Worm (Caenorhabditis elegans) whole organism, L4 larva: ENCODE data around the gene F10G7.10.

ENCODE experiments used
- T20F7.1 ChIP-seq: fragments of 200-800 bp; sonication (Bioruptor generic); optimal IDR thresholded peaks from 2 replicates; lab custom pipeline; 2018; ENCODE audit warnings: mild to moderate bottlenecking, missing genetic modification characterization, missing compliant biosample characterization
- Y105C5A.15 ChIP-seq: fragments of 200-800 bp; sonication (Bioruptor generic); IDR thresholded peaks from 2 replicates; pipeline ENCODE4 v1.3.6; 2022; ENCODE audit warnings: missing genetic modification characterization, missing compliant biosample characterization
- Y48G9A.11 ChIP-seq: fragments of 200-800 bp; sonication (Bioruptor generic); IDR thresholded peaks from 2 replicates; pipeline ENCODE4 v1.3.6; 2022; ENCODE audit warnings: missing genetic modification reagents, missing genetic modification characterization, missing compliant biosample characterization
- ZK337.2 ChIP-seq: fragments of 200-800 bp; sonication (Bioruptor generic); IDR thresholded peaks from 2 replicates; pipeline ENCODE4 v1.3.6; 2022; ENCODE audit warnings: missing genetic modification reagents, missing genetic modification characterization, missing compliant biosample characterization
- aha-1 ChIP-seq: fragments of 150-350 bp; peaks from one replicate; lab custom pipeline; 2014; ENCODE audit warnings: missing biosample characterization, missing genetic modification characterization
- ama-1 ChIP-seq: fragments of 150-350 bp; optimal IDR thresholded peaks from 2 replicates; lab custom pipeline; 2014; ENCODE audit warnings: inconsistent platforms, mixed read lengths
- attf-4 ChIP-seq: sonication (generic microtip); optimal IDR thresholded peaks from 3 replicates; lab custom pipeline; 2017; ENCODE audit warnings: missing biosample characterization, missing genetic modification characterization
- ceh-62 ChIP-seq: sonication (generic microtip); optimal IDR thresholded peaks from 2 replicates; lab custom pipeline; 2017; ENCODE audit warnings: missing biosample characterization, missing genetic modification characterization
- ces-1 ChIP-seq: fragments of 150-350 bp; sonication (generic microtip); optimal IDR thresholded peaks from 4 replicates; lab custom pipeline; 2014; ENCODE audit warnings: missing biosample characterization, missing genetic modification reagents, missing genetic modification characterization
- daf-16 ChIP-seq, 3 experiments: sonication (generic microtip); optimal IDR thresholded peaks; 2 replicates each; lab custom pipeline; 2016 to 2017; ENCODE audit warnings: missing genetic modification characterization in 3 of 3, missing genetic modification reagents in 3 of 3, mild to moderate bottlenecking in 2 of 3, missing compliant biosample characterization in 2 of 3, missing biosample characterization in 1 of 3, moderate library complexity in 1 of 3
- daf-8 ChIP-seq: fragments of 200-800 bp; sonication (Bioruptor generic); IDR thresholded peaks from 2 replicates; pipeline ENCODE4 v1.3.6; 2022; ENCODE audit warnings: missing genetic modification characterization, missing compliant biosample characterization
- dmd-6 ChIP-seq: fragments of 200-800 bp; sonication (Bioruptor generic); IDR thresholded peaks from 2 replicates; pipeline ENCODE4 v1.3.6; 2022; ENCODE audit warnings: missing genetic modification reagents, missing genetic modification characterization, missing compliant biosample characterization
- dmd-8 ChIP-seq: fragments of 200-800 bp; sonication (Bioruptor generic); IDR thresholded peaks from 2 replicates; pipeline ENCODE4 v1.3.6; 2022; ENCODE audit warnings: missing genetic modification characterization, missing compliant biosample characterization
- duxl-1 ChIP-seq: sonication (generic microtip); optimal IDR thresholded peaks from 2 replicates; lab custom pipeline; 2016; ENCODE audit warnings: mild to moderate bottlenecking, missing genetic modification characterization, moderate library complexity, missing compliant biosample characterization; ENCODE audit not compliant: poor library complexity
- dve-1 ChIP-seq: sonication (generic microtip); optimal IDR thresholded peaks from 2 replicates; lab custom pipeline; 2017; ENCODE audit warnings: antibody characterized with exemption, mild to moderate bottlenecking, missing genetic modification characterization, missing compliant biosample characterization; ENCODE audit not compliant: insufficient read depth
- egl-27 ChIP-seq: sonication (generic microtip); optimal IDR thresholded peaks from 3 replicates; lab custom pipeline; 2017; ENCODE audit warnings: missing biosample characterization, missing genetic modification reagents, missing genetic modification characterization
- egl-43 ChIP-seq: fragments of 200-800 bp; sonication (Bioruptor generic); IDR thresholded peaks from 2 replicates; pipeline ENCODE4 v1.3.6; 2022; ENCODE audit warnings: missing genetic modification reagents, missing genetic modification characterization, missing compliant biosample characterization
- hlh-11 ChIP-seq: fragments of 200-800 bp; sonication (Bioruptor generic); optimal IDR thresholded peaks from 2 replicates; lab custom pipeline; 2018; ENCODE audit warnings: mild to moderate bottlenecking, missing genetic modification characterization, missing compliant biosample characterization
- hlh-30 ChIP-seq: sonication (generic microtip); optimal IDR thresholded peaks from 2 replicates; lab custom pipeline; 2017; ENCODE audit warnings: antibody characterized with exemption, mild to moderate bottlenecking, missing genetic modification characterization, missing compliant biosample characterization; ENCODE audit not compliant: insufficient read depth
- lin-15B ChIP-seq: fragments of 150-350 bp; sonication (generic microtip); optimal IDR thresholded peaks from 3 replicates; lab custom pipeline; 2014; ENCODE audit warnings: missing biosample characterization, missing genetic modification characterization
- lin-38 ChIP-seq: fragments of 200-800 bp; sonication (Bioruptor generic); IDR thresholded peaks from 2 replicates; pipeline ENCODE4 v1.3.6; 2022; ENCODE audit warnings: missing genetic modification reagents, missing genetic modification characterization, missing compliant biosample characterization
- lin-39 ChIP-seq: fragments of 150-350 bp; optimal IDR thresholded peaks from 2 replicates; lab custom pipeline; 2014; ENCODE audit warnings: missing biosample characterization, missing genetic modification reagents, missing genetic modification characterization
- lsy-2 ChIP-seq, 2 experiments: fragments of 150-350 bp in 1 of 2; sonication (generic microtip) in 1 of 2; optimal IDR thresholded peaks; 2 replicates each; lab custom pipeline; 2014 to 2017; ENCODE audit warnings: missing biosample characterization in 2 of 2, missing genetic modification characterization in 2 of 2
- madf-5 ChIP-seq, 2 experiments: fragments of 200-800 bp; sonication (Bioruptor generic); IDR thresholded peaks; 2 replicates each; pipeline ENCODE4 v1.3.6; 2022; ENCODE audit warnings: missing compliant biosample characterization in 2 of 2, missing genetic modification characterization in 2 of 2
- mdl-1 ChIP-seq, 2 experiments: fragments of 150-350 bp in 1 of 2; sonication (generic microtip) in 1 of 2; optimal IDR thresholded peaks; 2 replicates each; lab custom pipeline; 2014 to 2017; ENCODE audit warnings: missing biosample characterization in 2 of 2, missing genetic modification characterization in 2 of 2
- mdt-29 ChIP-seq: fragments of 200-800 bp; sonication (Bioruptor generic); IDR thresholded peaks from 2 replicates; pipeline ENCODE4 v1.3.6; 2022; ENCODE audit warnings: missing genetic modification reagents, missing genetic modification characterization, missing compliant biosample characterization
- mes-2 ChIP-seq: sonication (generic microtip); optimal IDR thresholded peaks from 2 replicates; lab custom pipeline; 2016; ENCODE audit warnings: missing genotype, mild to moderate bottlenecking, missing genetic modification characterization, missing compliant biosample characterization; ENCODE audit not compliant: poor library complexity, severe bottlenecking
- mxl-2 ChIP-seq: fragments of 200-800 bp; sonication (Bioruptor generic); conservative IDR thresholded peaks from 2 replicates; pipeline ENCODE4 v1.3.6; 2022; ENCODE audit warnings: missing genetic modification reagents, missing genetic modification characterization, missing compliant biosample characterization
- nhr-25 ChIP-seq: sonication (generic microtip); optimal IDR thresholded peaks from 2 replicates; lab custom pipeline; 2017; ENCODE audit warnings: missing genetic modification characterization, mild to moderate bottlenecking, missing compliant biosample characterization, antibody characterized with exemption, moderate library complexity, borderline replicate concordance; ENCODE audit not compliant: insufficient read depth
- nhr-28 ChIP-seq: fragments of 150-350 bp; optimal IDR thresholded peaks from 2 replicates; lab custom pipeline; 2014; ENCODE audit warnings: missing biosample characterization, missing genetic modification characterization
- nhr-42 ChIP-seq: fragments of 200-800 bp; sonication (Bioruptor generic); IDR thresholded peaks from 2 replicates; pipeline ENCODE4 v1.3.6; 2022; ENCODE audit warnings: missing genetic modification characterization, missing compliant biosample characterization
- nhr-48 ChIP-seq: sonication (generic microtip); optimal IDR thresholded peaks from 2 replicates; lab custom pipeline; 2016; ENCODE audit warnings: mild to moderate bottlenecking, missing genetic modification characterization, missing compliant biosample characterization
- nhr-77 ChIP-seq: fragments of 150-350 bp; optimal IDR thresholded peaks from 2 replicates; lab custom pipeline; 2014; ENCODE audit warnings: missing biosample characterization, missing genetic modification characterization
- pha-4 ChIP-seq, 2 experiments: fragments of 150-350 bp in 1 of 2; fragments of 200-800 bp in 1 of 2; sonication (Bioruptor generic) in 1 of 2; IDR thresholded peaks in 1 of 2; optimal IDR thresholded peaks in 1 of 2; 2 replicates each; pipeline versions ENCODE4 v1.3.6 to Lab custom; 2014 to 2022; ENCODE audit warnings: missing genetic modification characterization in 2 of 2, missing genetic modification reagents in 2 of 2, missing biosample characterization in 1 of 2, missing compliant biosample characterization in 1 of 2
- pqm-1 ChIP-seq: sonication (generic microtip); optimal IDR thresholded peaks from 2 replicates; lab custom pipeline; 2017; ENCODE audit warnings: missing biosample characterization, missing genetic modification characterization
- saeg-2 ChIP-seq: fragments of 200-800 bp; sonication (Bioruptor generic); IDR thresholded peaks from 2 replicates; pipeline ENCODE4 v1.3.6; 2022; ENCODE audit warnings: missing genetic modification reagents, missing genetic modification characterization, missing compliant biosample characterization
- tra-1 ChIP-seq: fragments of 200-800 bp; sonication (Bioruptor generic); IDR thresholded peaks from 2 replicates; pipeline ENCODE4 v1.3.6; 2022; ENCODE audit warnings: missing genetic modification reagents, missing genetic modification characterization, missing compliant biosample characterization
- unc-130 ChIP-seq: sonication (generic microtip); optimal IDR thresholded peaks from 2 replicates; lab custom pipeline; 2016; ENCODE audit warnings: missing genetic modification reagents, missing genetic modification characterization, missing compliant biosample characterization
- unc-39 ChIP-seq: sonication (generic microtip); optimal IDR thresholded peaks from 2 replicates; lab custom pipeline; 2017; ENCODE audit warnings: missing biosample characterization, missing genetic modification characterization
- unc-62 ChIP-seq, 3 experiments: fragments of 150-350 bp in 1 of 3; sonication (generic microtip); optimal IDR thresholded peaks in 2 of 3; peaks in 1 of 3; 1 replicate in 1 of 3; 2 replicates in 2 of 3; lab custom pipeline; 2014 to 2017; ENCODE audit warnings: missing biosample characterization in 3 of 3, missing genetic modification characterization in 3 of 3, missing genetic modification reagents in 3 of 3, missing genotype in 1 of 3
- vab-7 ChIP-seq: fragments of 200-800 bp; sonication (Bioruptor generic); IDR thresholded peaks from 2 replicates; pipeline ENCODE4 v1.3.6; 2022; ENCODE audit warnings: missing genetic modification reagents, missing genetic modification characterization, missing compliant biosample characterization
- zfp-3 ChIP-seq: fragments of 200-800 bp; sonication (Bioruptor generic); conservative IDR thresholded peaks from 2 replicates; pipeline ENCODE4 v1.3.6; 2022; ENCODE audit warnings: missing genetic modification reagents, missing genetic modification characterization, missing compliant biosample characterization
- zip-11 ChIP-seq: fragments of 200-800 bp; sonication (Bioruptor generic); IDR thresholded peaks from 2 replicates; pipeline ENCODE4 v1.3.6; 2022; ENCODE audit warnings: missing genetic modification characterization, missing compliant biosample characterization
- zip-2 ChIP-seq: fragments of 150-350 bp; optimal IDR thresholded peaks from 2 replicates; lab custom pipeline; 2014; ENCODE audit warnings: missing biosample characterization, missing genetic modification characterization
- ztf-7 ChIP-seq: fragments of 150-350 bp; optimal IDR thresholded peaks from 2 replicates; lab custom pipeline; 2014; ENCODE audit warnings: missing biosample characterization, missing genetic modification characterization

Gene F10G7.10

DNA sequence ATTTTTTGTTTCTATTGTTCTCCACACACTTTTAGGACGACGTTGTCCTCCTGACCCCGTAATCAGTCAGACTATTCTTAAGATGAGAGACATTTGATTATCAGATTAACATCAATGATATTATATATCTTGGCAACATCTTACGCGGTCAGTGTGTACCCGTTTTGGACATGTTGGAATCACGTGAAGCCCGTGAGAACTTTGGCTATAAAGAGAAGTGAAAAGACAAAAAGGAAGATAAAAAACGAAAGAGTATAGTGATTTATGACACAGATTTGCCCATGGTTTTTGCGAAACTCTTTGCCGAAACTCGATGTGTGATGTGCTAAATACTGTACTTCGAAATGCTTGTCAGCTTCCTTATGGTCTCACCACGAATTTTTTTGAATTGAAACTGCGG lies 19.2 kb upstream of the F10G7.10 start (continued):
- no peak for TF ChIP-seq ZK337.2 (GFP tag; lab: Robert Waterston, UW)
- TF ChIP-seq madf-5 (GFP tag; IDR thresholded peaks at IDR 0.05; lab: Robert Waterston, UW) = no peak
- no peak for TF ChIP-seq nhr-25 (tag; lab: Kevin White, UChicago)
- TF ChIP-seq ceh-62 (tag; lab: Kevin White, UChicago) = no peak
- TF ChIP-seq mes-2 (tag; lab: Kevin White, UChicago) = peak; percentile 32
- TF ChIP-seq tra-1 = peak; percentile 39; the same call in 1 of the 2 replicates
- TF ChIP-seq Y105C5A.15 = no peak
- TF ChIP-seq attf-4 = no peak
- TF ChIP-seq hlh-30 (tag; lab: Kevin White, UChicago) = peak; percentile 63
- TF ChIP-seq daf-8 (GFP tag; lab: Robert Waterston, UW) = no peak
- TF ChIP-seq nhr-48 (tag; lab: Kevin White, UChicago) = peak; percentile 95
- no peak for TF ChIP-seq zfp-3 (GFP tag; lab: Robert Waterston, UW)
- TF ChIP-seq egl-43 (GFP tag; lab: Robert Waterston, UW) = no peak
- no peak for TF ChIP-seq ces-1 (GFP tag; lab: Kevin White, UChicago)
- peak; percentile 78 for TF ChIP-seq mxl-2 (GFP tag; lab: Robert Waterston, UW)
- no peak for TF ChIP-seq mdt-29 (GFP tag; lab: Robert Waterston, UW)
- TF ChIP-seq lin-39 (tag; lab: Kevin White, UChicago) = no peak
- no peak for TF ChIP-seq pha-4 (GFP tag; IDR thresholded peaks at IDR 0.05; lab: Robert Waterston, UW)
- no peak for TF ChIP-seq pha-4 (tag; optimal IDR thresholded peaks at IDR 0.05; lab: Kevin White, UChicago)
- no peak for TF ChIP-seq unc-39 (tag; lab: Kevin White, UChicago)
- TF ChIP-seq saeg-2 (GFP tag; lab: Robert Waterston, UW) = no peak
- no peak for TF ChIP-seq duxl-1 (tag; lab: Kevin White, UChicago)
- no peak for TF ChIP-seq unc-62 (GFP tag; optimal IDR thresholded peaks at IDR 0.05 in 1 of 2; lab: Kevin White, UChicago)
- no peak for TF ChIP-seq unc-62 (tag; optimal IDR thresholded peaks at IDR 0.05; lab: Kevin White, UChicago)
- no peak for TF ChIP-seq Y48G9A.11
- TF ChIP-seq lin-15B (tag; lab: Kevin White, UChicago) = no peak
- TF ChIP-seq vab-7 (GFP tag; lab: Robert Waterston, UW) = no peak
- TF ChIP-seq ztf-7 = no peak
- TF ChIP-seq unc-130 (GFP tag; lab: Kevin White, UChicago) = no peak
- no peak for TF ChIP-seq zip-11 (GFP tag; lab: Robert Waterston, UW)
- no peak for TF ChIP-seq nhr-42
- no peak for TF ChIP-seq zip-2 (tag; lab: Kevin White, UChicago)
- no peak for TF ChIP-seq pqm-1
- no peak for TF ChIP-seq egl-27 (tag; lab: Kevin White, UChicago)
- TF ChIP-seq lsy-2 (tag; optimal IDR thresholded peaks at IDR 0.05; lab: Kevin White, UChicago) = peak in 1 of 2 experiments; percentile 31
- no peak for TF ChIP-seq lin-38 (GFP tag; lab: Robert Waterston, UW)

DNA sequence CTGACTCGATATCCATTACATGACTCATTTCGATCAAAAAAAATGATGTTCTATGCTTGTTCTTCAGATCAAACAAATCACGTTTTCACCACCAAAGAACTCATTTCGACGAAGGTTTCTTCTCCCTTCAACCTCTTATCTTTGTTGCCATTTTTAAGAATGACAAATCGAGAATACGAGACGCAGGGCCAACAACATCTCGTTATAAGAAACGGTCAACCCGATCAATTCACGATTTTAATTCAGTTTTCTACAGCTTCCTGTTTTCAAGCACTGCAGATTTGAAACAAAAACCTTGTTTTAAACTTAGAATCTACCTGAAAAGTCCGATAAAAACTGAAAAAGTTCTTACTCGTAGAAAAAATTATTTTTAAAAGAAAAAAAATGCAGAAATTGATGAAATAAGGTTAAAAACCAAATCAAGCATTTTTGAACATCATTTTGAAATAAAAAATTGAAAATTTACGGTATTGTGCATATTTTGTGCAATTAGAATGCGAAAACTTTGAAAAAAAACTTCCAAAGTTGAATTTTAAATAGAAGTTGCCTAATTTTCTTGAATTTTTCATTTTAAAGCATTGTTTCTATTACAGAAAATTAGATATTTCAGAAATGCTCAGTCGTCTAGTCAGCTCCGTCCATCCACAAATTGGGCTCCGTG lies 15.6 kb upstream of the F10G7.10 start, which contains the start of gene acs-11:
Gene acs-11 (plus strand): TSS at position 611 of the 661 bp plus-strand sequence.
- TF ChIP-seq daf-16 (GFP tag; optimal IDR thresholded peaks at IDR 0.05; lab: Kevin White, UChicago) (no peak), daf-16 (tag; optimal IDR thresholded peaks at IDR 0.05; lab: Kevin White, UChicago) (peak; percentile 60), ztf-7 (no peak), duxl-1 (tag; lab: Kevin White, UChicago) (peak; percentile 12), dmd-6 (GFP tag; lab: Robert Waterston, UW) (peak; percentile 31; the same call in 1 of the 2 replicates), dmd-8 (no peak), aha-1 (tag; lab: Kevin White, UChicago) (peak; percentile 49), nhr-28 (tag; lab: Kevin White, UChicago) (peak; percentile 64), ama-1 (lab: Kevin White, UChicago) (peak; percentile 57), T20F7.1 (GFP tag; lab: Kevin White, UChicago) (no peak), mes-2 (tag; lab: Kevin White, UChicago) (peak; percentile 21), pqm-1 (peak; percentile 18), nhr-77 (no peak), hlh-11 (tag; lab: Kevin White, UChicago) (peak; percentile 5), dve-1 (tag; lab: Kevin White, UChicago) (peak; percentile 48), hlh-30 (tag; lab: Kevin White, UChicago) (peak; percentile 61), mdl-1 (tag; optimal IDR thresholded peaks at IDR 0.05; lab: Kevin White, UChicago) (peak in 1 of 2 experiments; percentile 42)
